Worm (Caenorhabditis elegans): ENCODE results near the gene rps-23.

The rps-23 gene

DNA sequence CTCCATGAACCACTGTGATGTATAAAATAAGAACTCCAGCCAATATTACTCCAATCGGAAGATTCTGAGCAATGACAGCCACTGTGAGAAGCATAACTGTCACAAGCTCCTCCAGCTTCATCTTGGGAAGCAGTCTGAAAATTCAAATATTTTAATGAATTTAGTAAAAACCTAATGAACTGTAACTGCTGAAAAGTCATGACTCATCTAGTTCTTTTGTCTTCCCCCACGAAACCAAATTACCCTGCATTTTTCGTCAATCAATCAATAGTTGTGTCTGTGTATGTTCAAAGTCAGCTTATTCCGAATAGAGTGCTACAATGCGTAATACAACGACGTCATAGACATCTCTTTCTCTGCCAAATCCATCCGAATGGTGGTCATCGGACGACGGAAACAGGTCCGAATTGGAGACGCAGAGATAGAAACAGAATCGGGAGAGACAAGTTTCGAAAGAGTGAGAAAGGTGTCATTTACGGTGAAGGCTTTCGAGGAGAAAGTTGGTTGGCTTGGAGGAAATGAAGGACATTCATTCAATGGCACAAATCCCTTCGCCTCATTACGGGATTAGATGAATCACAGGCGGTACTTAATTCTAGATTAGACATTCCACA lies 5.9 kb upstream of the rps-23 start:
- TF ChIP-seq flt-1 (GFP tag; IDR thresholded peaks at IDR 0.05) (no peak), aly-1 (tag; optimal IDR thresholded peaks at IDR 0.05) (no peak), hnd-1 (tag; optimal IDR thresholded peaks at IDR 0.05) (no peak), ama-1 (optimal IDR thresholded peaks at IDR 0.05) (no peak), tra-4 (tag; optimal IDR thresholded peaks at IDR 0.05) (no peak), sea-1 (GFP tag; conservative IDR thresholded peaks at IDR 0.05) (no peak), tbx-37 (GFP tag; conservative IDR thresholded peaks at IDR 0.05) (no peak), scrt-1 (GFP tag; IDR thresholded peaks at IDR 0.05) (no peak), hmbx-1 (tag; optimal IDR thresholded peaks at IDR 0.05) (no peak), ceh-13 (GFP tag; optimal IDR thresholded peaks at IDR 0.05) (no peak), F13C5.2 (tag; optimal IDR thresholded peaks at IDR 0.05) (no peak), tbx-11 (GFP tag; IDR thresholded peaks at IDR 0.05) (no peak), pes-1 (GFP tag; IDR thresholded peaks at IDR 0.05) (no peak)

ce11 chrIV:12389951-12390350 lies 902 bp downstream of the rps-23 start, which contains the start of gene spe-45:
spe-45 (minus strand) TSS chrIV:12390095.
- TF ChIP-seq pes-1 (GFP tag; IDR thresholded peaks at IDR 0.05) (no peak), sea-1 (GFP tag; conservative IDR thresholded peaks at IDR 0.05) (no peak), ets-7 (tag; optimal IDR thresholded peaks at IDR 0.05) (no peak), ceh-13 (GFP tag; optimal IDR thresholded peaks at IDR 0.05) (no peak), hmbx-1 (tag; optimal IDR thresholded peaks at IDR 0.05) (no peak), hnd-1 (tag; optimal IDR thresholded peaks at IDR 0.05) (no peak), aly-1 (tag; optimal IDR thresholded peaks at IDR 0.05) (no peak), tbx-11 (GFP tag; IDR thresholded peaks at IDR 0.05) (no peak), scrt-1 (GFP tag; IDR thresholded peaks at IDR 0.05) (no peak), tbx-37 (GFP tag; conservative IDR thresholded peaks at IDR 0.05) (no peak), F13C5.2 (tag; optimal IDR thresholded peaks at IDR 0.05) (no peak), ceh-36 (tag; optimal IDR thresholded peaks at IDR 0.05) (no peak), hmg-4 (GFP tag; optimal IDR thresholded peaks at IDR 0.05) (no peak)

ce11 chrIV:12385061-12385460 lies 5.8 kb downstream of the rps-23 start, which contains the start of gene F28D1.6:
F28D1.6 (minus strand) TSS chrIV:12385161.
- no peak for TF ChIP-seq ets-7 (tag; optimal IDR thresholded peaks at IDR 0.05)
- no peak for TF ChIP-seq pes-1 (GFP tag; IDR thresholded peaks at IDR 0.05)
- TF ChIP-seq tbx-11 (GFP tag; IDR thresholded peaks at IDR 0.05), result no peak
- no peak for TF ChIP-seq tra-4 (tag; optimal IDR thresholded peaks at IDR 0.05)
- TF ChIP-seq ama-1 (optimal IDR thresholded peaks at IDR 0.05), result no peak
- no peak for TF ChIP-seq hnd-1 (tag; optimal IDR thresholded peaks at IDR 0.05)
- TF ChIP-seq tbx-37 (GFP tag; conservative IDR thresholded peaks at IDR 0.05), result no peak
- no peak for TF ChIP-seq scrt-1 (GFP tag; IDR thresholded peaks at IDR 0.05)
- no peak for TF ChIP-seq F13C5.2 (tag; optimal IDR thresholded peaks at IDR 0.05)
- TF ChIP-seq aly-1 (tag; optimal IDR thresholded peaks at IDR 0.05), result no peak
- TF ChIP-seq ceh-36 (tag; optimal IDR thresholded peaks at IDR 0.05), result no peak
- no peak for TF ChIP-seq hmg-4 (GFP tag; optimal IDR thresholded peaks at IDR 0.05)
- TF ChIP-seq B0310.2 (tag; optimal IDR thresholded peaks at IDR 0.05), result no peak
- no peak for TF ChIP-seq ceh-13 (GFP tag; optimal IDR thresholded peaks at IDR 0.05)
- TF ChIP-seq sea-1 (GFP tag; conservative IDR thresholded peaks at IDR 0.05), result no peak
- no peak for TF ChIP-seq hmbx-1 (tag; optimal IDR thresholded peaks at IDR 0.05)
- TF ChIP-seq flt-1 (GFP tag; IDR thresholded peaks at IDR 0.05), result no peak

- TF ChIP-seq tbx-37 (GFP tag; conservative IDR thresholded peaks at IDR 0.05) (no peak), ceh-13 (GFP tag; optimal IDR thresholded peaks at IDR 0.05) (no peak), pes-1 (GFP tag; IDR thresholded peaks at IDR 0.05) (no peak), tbx-11 (GFP tag; IDR thresholded peaks at IDR 0.05) (no peak), hmg-4 (GFP tag; optimal IDR thresholded peaks at IDR 0.05) (no peak), aly-1 (tag; optimal IDR thresholded peaks at IDR 0.05) (no peak), F13C5.2 (tag; optimal IDR thresholded peaks at IDR 0.05) (no peak), ets-7 (tag; optimal IDR thresholded peaks at IDR 0.05) (no peak), hmbx-1 (tag; optimal IDR thresholded peaks at IDR 0.05) (no peak), tra-4 (tag; optimal IDR thresholded peaks at IDR 0.05) (no peak), hnd-1 (tag; optimal IDR thresholded peaks at IDR 0.05) (no peak), ama-1 (optimal IDR thresholded peaks at IDR 0.05) (no peak), ceh-36 (tag; optimal IDR thresholded peaks at IDR 0.05) (no peak), sea-1 (GFP tag; conservative IDR thresholded peaks at IDR 0.05) (no peak), scrt-1 (GFP tag; IDR thresholded peaks at IDR 0.05) (no peak)
Measured at ce11 chrIV:12382864-12383263, 8.0 kb downstream of the rps-23 start, which contains the start of gene thn-2. thn-2 (plus strand) TSS chrIV:12383170.

DNA sequence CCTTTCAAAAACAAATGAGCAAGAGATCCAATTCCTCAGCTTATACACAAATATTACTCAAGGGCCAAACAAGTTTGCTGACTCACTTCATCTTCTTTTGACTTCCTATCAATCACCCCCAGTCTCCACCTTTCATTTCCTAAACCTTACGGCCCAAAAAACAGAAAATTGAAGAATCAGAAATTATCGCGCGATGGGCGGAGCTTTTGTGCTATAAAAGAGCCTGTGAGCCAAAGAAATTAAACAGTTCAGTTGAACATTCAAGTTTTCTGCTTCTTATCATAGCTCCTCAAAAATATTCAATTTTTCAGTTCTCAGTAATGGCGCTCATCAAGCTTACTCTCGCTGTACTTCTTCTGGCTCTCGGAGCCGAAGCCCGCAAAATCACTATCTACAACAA lies 11.1 kb downstream of the rps-23 start, which contains the start of gene thn-1:
thn-1 (plus strand) TSS at position 301 of the 400 bp plus-strand sequence.
- TF ChIP-seq B0310.2 (tag; optimal IDR thresholded peaks at IDR 0.05), result no peak
- no peak for TF ChIP-seq scrt-1 (GFP tag; IDR thresholded peaks at IDR 0.05)
- no peak for TF ChIP-seq hmg-4 (GFP tag; optimal IDR thresholded peaks at IDR 0.05)
- no peak for TF ChIP-seq aly-1 (tag; optimal IDR thresholded peaks at IDR 0.05)
- TF ChIP-seq hmbx-1 (tag; optimal IDR thresholded peaks at IDR 0.05), result no peak
- TF ChIP-seq tbx-37 (GFP tag; conservative IDR thresholded peaks at IDR 0.05), result no peak
- no peak for TF ChIP-seq hnd-1 (tag; optimal IDR thresholded peaks at IDR 0.05)
- no peak for TF ChIP-seq sea-1 (GFP tag; conservative IDR thresholded peaks at IDR 0.05)
- no peak for TF ChIP-seq ceh-36 (tag; optimal IDR thresholded peaks at IDR 0.05)
- no peak for TF ChIP-seq tbx-11 (GFP tag; IDR thresholded peaks at IDR 0.05)
- TF ChIP-seq ets-7 (tag; optimal IDR thresholded peaks at IDR 0.05), result no peak
- no peak for TF ChIP-seq pes-1 (GFP tag; IDR thresholded peaks at IDR 0.05)
- TF ChIP-seq F13C5.2 (tag; optimal IDR thresholded peaks at IDR 0.05), result no peak
- TF ChIP-seq flt-1 (GFP tag; IDR thresholded peaks at IDR 0.05), result no peak
- no peak for TF ChIP-seq tra-4 (tag; optimal IDR thresholded peaks at IDR 0.05)
- no peak for TF ChIP-seq ama-1 (optimal IDR thresholded peaks at IDR 0.05)
- TF ChIP-seq ceh-13 (GFP tag; optimal IDR thresholded peaks at IDR 0.05), result no peak

- TF ChIP-seq sea-1 (GFP tag; conservative IDR thresholded peaks at IDR 0.05) (no peak), flt-1 (GFP tag; IDR thresholded peaks at IDR 0.05) (no peak), tra-4 (tag; optimal IDR thresholded peaks at IDR 0.05) (no peak), tbx-37 (GFP tag; conservative IDR thresholded peaks at IDR 0.05) (no peak), ceh-36 (tag; optimal IDR thresholded peaks at IDR 0.05) (no peak), F13C5.2 (tag; optimal IDR thresholded peaks at IDR 0.05) (no peak)
Measured at ce11 chrIV:12378919-12379318, 11.9 kb downstream of the rps-23 start.

DNA sequence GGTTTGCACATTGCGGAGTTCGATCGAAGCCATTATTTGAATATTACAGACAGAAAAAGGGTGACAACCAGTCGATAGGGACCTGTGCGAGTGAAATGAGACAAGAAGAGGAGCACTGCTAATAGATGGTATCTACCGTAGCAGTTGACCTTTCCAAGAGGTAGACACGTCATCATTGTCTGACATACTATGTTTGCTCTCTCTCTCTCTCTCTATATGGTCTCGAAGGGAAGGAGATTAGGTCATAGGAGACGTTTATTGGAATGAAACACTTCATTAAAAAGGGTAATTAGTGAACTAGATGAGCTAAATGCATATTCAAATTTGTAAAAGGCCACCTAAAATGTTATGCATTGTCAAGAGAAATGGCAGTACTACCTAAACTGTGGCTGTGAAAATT lies 14.8 kb downstream of the rps-23 start, which contains the start of gene atz-1:
atz-1 (minus strand) TSS at position 101 of the 400 bp plus-strand sequence.
- TF ChIP-seq hnd-1 (tag; optimal IDR thresholded peaks at IDR 0.05), result no peak
- no peak for TF ChIP-seq tbx-37 (GFP tag; conservative IDR thresholded peaks at IDR 0.05)
- no peak for TF ChIP-seq F13C5.2 (tag; optimal IDR thresholded peaks at IDR 0.05)
- TF ChIP-seq scrt-1 (GFP tag; IDR thresholded peaks at IDR 0.05), result no peak
- no peak for TF ChIP-seq flt-1 (GFP tag; IDR thresholded peaks at IDR 0.05)
- TF ChIP-seq aly-1 (tag; optimal IDR thresholded peaks at IDR 0.05), result no peak

Measured in whole organism, early embryonic.